Fruit fly (Drosophila melanogaster) whole organism, embryonic: ENCODE results near the gene Teh1.

ENCODE experiments used
- Ada2b ChIP-seq: fragments of 200-800 bp; sonication (Bioruptor generic); IDR thresholded peaks from 2 replicates; pipeline ENCODE4 v1.3.6; 2022; ENCODE audit warnings: missing biosample characterization, missing genetic modification characterization
- B-H1 ChIP-seq: fragments of 200-800 bp; sonication (Bioruptor generic); IDR thresholded peaks from 3 replicates; pipeline ENCODE4 v1.3.6; 2022; ENCODE audit warnings: missing biosample characterization, missing genetic modification characterization
- Blimp-1 ChIP-seq: fragments of 200-800 bp; sonication (Bioruptor generic); optimal IDR thresholded peaks from 3 replicates; lab custom pipeline; 2018; ENCODE audit warnings: missing biosample characterization, missing genetic modification characterization, mild to moderate bottlenecking, moderate library complexity, missing genetic modification reagents
- CG10209 ChIP-seq: fragments of 200-800 bp; sonication (Bioruptor generic); optimal IDR thresholded peaks from 3 replicates; lab custom pipeline; 2017; ENCODE audit warnings: missing biosample characterization, mild to moderate bottlenecking, missing genetic modification characterization, missing genetic modification reagents
- CG11504 ChIP-seq: fragments of 200-800 bp; sonication (Bioruptor generic); optimal IDR thresholded peaks from 3 replicates; lab custom pipeline; 2019; ENCODE audit warnings: missing biosample characterization, mild to moderate bottlenecking, missing genetic modification characterization, moderate library complexity
- CG11695 ChIP-seq: fragments of 200-800 bp; sonication (Bioruptor generic); IDR thresholded peaks from 3 replicates; pipeline ENCODE4 v1.3.6; 2022; ENCODE audit warnings: missing biosample characterization, missing genetic modification characterization
- CG12219 ChIP-seq: fragments of 200-800 bp; sonication (Bioruptor generic); optimal IDR thresholded peaks from 3 replicates; lab custom pipeline; 2018; ENCODE audit warnings: missing biosample characterization, mild to moderate bottlenecking, missing genetic modification characterization
- CG12659 ChIP-seq: fragments of 200-800 bp; sonication (Bioruptor generic); optimal IDR thresholded peaks from 3 replicates; lab custom pipeline; 2017; ENCODE audit warnings: mild to moderate bottlenecking, missing biosample characterization, missing genetic modification reagents, missing genetic modification characterization
- CG15514 ChIP-seq: fragments of 200-800 bp; sonication (Bioruptor generic); optimal IDR thresholded peaks from 3 replicates; lab custom pipeline; 2017; ENCODE audit warnings: missing biosample characterization, missing genetic modification characterization, mild to moderate bottlenecking, moderate library complexity, missing genetic modification reagents
- CG18262 ChIP-seq: fragments of 200-800 bp; optimal IDR thresholded peaks from 3 replicates; lab custom pipeline; 2019; ENCODE audit warnings: missing biosample characterization, mild to moderate bottlenecking, missing genetic modification characterization, moderate library complexity
- CG18599 ChIP-seq: fragments of 200-800 bp; sonication (Bioruptor generic); optimal IDR thresholded peaks from 3 replicates; lab custom pipeline; 2017; ENCODE audit warnings: missing biosample characterization, missing genetic modification characterization, mild to moderate bottlenecking, moderate library complexity, missing genetic modification reagents
- CG18619 ChIP-seq: fragments of 200-800 bp; sonication (Bioruptor generic); optimal IDR thresholded peaks from 3 replicates; lab custom pipeline; 2017; ENCODE audit warnings: missing biosample characterization, mild to moderate bottlenecking, missing genetic modification characterization
- CG2678 ChIP-seq: fragments of 200-800 bp; sonication (Bioruptor generic); optimal IDR thresholded peaks from 3 replicates; lab custom pipeline; 2019; ENCODE audit warnings: missing biosample characterization, mild to moderate bottlenecking, missing genetic modification characterization, moderate library complexity
- CG30403 ChIP-seq: fragments of 200-800 bp; sonication (Bioruptor generic); optimal IDR thresholded peaks from 3 replicates; lab custom pipeline; 2016; ENCODE audit warnings: missing biosample characterization, missing genetic modification characterization
- CG31441 ChIP-seq: fragments of 200-800 bp; sonication (Bioruptor generic); IDR thresholded peaks from 2 replicates; pipeline ENCODE4 v1.3.6; 2022; ENCODE audit warnings: missing biosample characterization, missing genetic modification characterization
- CG3281 ChIP-seq: fragments of 200-800 bp; sonication (Bioruptor generic); optimal IDR thresholded peaks from 3 replicates; lab custom pipeline; 2017; ENCODE audit warnings: missing biosample characterization, mild to moderate bottlenecking, missing genetic modification characterization
- CG6654 ChIP-seq: fragments of 200-800 bp; sonication (Bioruptor generic); optimal IDR thresholded peaks from 2 replicates; lab custom pipeline; 2017; ENCODE audit warnings: missing biosample characterization, mild to moderate bottlenecking, missing genetic modification characterization
- CG6689 ChIP-seq: fragments of 200-800 bp; sonication (Bioruptor generic); IDR thresholded peaks from 2 replicates; pipeline ENCODE4 v1.3.6; 2022; ENCODE audit warnings: missing biosample characterization, missing genetic modification characterization
- CG6813 ChIP-seq: fragments of 200-800 bp; sonication (Bioruptor generic); optimal IDR thresholded peaks from 2 replicates; lab custom pipeline; 2017; ENCODE audit warnings: missing biosample characterization, missing genetic modification characterization, mild to moderate bottlenecking, moderate library complexity, missing genetic modification reagents
- CG7556 ChIP-seq: fragments of 200-800 bp; sonication (Bioruptor generic); optimal IDR thresholded peaks from 2 replicates; lab custom pipeline; 2017; ENCODE audit warnings: missing biosample characterization, mild to moderate bottlenecking, missing genetic modification characterization
- CG9797 ChIP-seq: fragments of 200-800 bp; sonication (Bioruptor generic); optimal IDR thresholded peaks from 3 replicates; lab custom pipeline; 2018; ENCODE audit warnings: missing biosample characterization, mild to moderate bottlenecking, missing genetic modification characterization
- CG9817 ChIP-seq: fragments of 200-800 bp; sonication (Bioruptor generic); optimal IDR thresholded peaks from 2 replicates; lab custom pipeline; 2018; ENCODE audit warnings: missing biosample characterization, mild to moderate bottlenecking, missing genetic modification characterization, moderate library complexity
- Camta ChIP-seq: fragments of 200-800 bp; sonication (Bioruptor generic); optimal IDR thresholded peaks from 2 replicates; lab custom pipeline; 2016; ENCODE audit warnings: missing biosample characterization, missing genetic modification characterization
- Chrac-16 ChIP-seq: fragments of 200-800 bp; sonication (Bioruptor generic); optimal IDR thresholded peaks from 3 replicates; lab custom pipeline; 2016; ENCODE audit warnings: missing biosample characterization, missing genetic modification characterization
- CoRest ChIP-seq: fragments of 200-800 bp; sonication (Bioruptor generic); optimal IDR thresholded peaks from 3 replicates; lab custom pipeline; 2018; ENCODE audit warnings: missing biosample characterization, mild to moderate bottlenecking, missing genetic modification characterization, moderate library complexity
- D19A ChIP-seq: fragments of 200-800 bp; optimal IDR thresholded peaks from 3 replicates; lab custom pipeline; 2019; ENCODE audit warnings: missing biosample characterization, mild to moderate bottlenecking, missing genetic modification characterization, moderate library complexity
- Deaf1 ChIP-seq: fragments of 200-800 bp; optimal IDR thresholded peaks from 3 replicates; lab custom pipeline; 2019; ENCODE audit warnings: missing biosample characterization, mild to moderate bottlenecking, missing genetic modification characterization, moderate library complexity
- Dek ChIP-seq: fragments of 200-800 bp; sonication (Bioruptor generic); optimal IDR thresholded peaks from 3 replicates; lab custom pipeline; 2019; ENCODE audit warnings: missing biosample characterization, mild to moderate bottlenecking, missing genetic modification characterization, moderate library complexity
- Hmr ChIP-seq: fragments of 200-800 bp; sonication (Bioruptor generic); optimal IDR thresholded peaks from 3 replicates; lab custom pipeline; 2017; ENCODE audit warnings: mild to moderate bottlenecking, missing biosample characterization, missing genetic modification reagents, missing genetic modification characterization
- Hr51 ChIP-seq, 2 experiments: fragments of 200-800 bp; sonication (Bioruptor generic); optimal IDR thresholded peaks; 2 replicates in 1 of 2; 3 replicates in 1 of 2; lab custom pipeline; 2016 to 2018; ENCODE audit warnings: missing biosample characterization in 2 of 2, missing genetic modification characterization in 2 of 2, mild to moderate bottlenecking in 1 of 2, moderate library complexity in 1 of 2
- Nf-YC ChIP-seq: fragments of 200-800 bp; optimal IDR thresholded peaks from 3 replicates; lab custom pipeline; 2019; ENCODE audit warnings: missing biosample characterization, mild to moderate bottlenecking, missing genetic modification characterization, moderate library complexity
- Oli ChIP-seq: fragments of 200-800 bp; sonication (Bioruptor generic); optimal IDR thresholded peaks from 2 replicates; lab custom pipeline; 2018; ENCODE audit warnings: missing biosample characterization, mild to moderate bottlenecking, missing genetic modification characterization, moderate library complexity
- PHDP ChIP-seq: fragments of 200-800 bp; sonication (Bioruptor generic); optimal IDR thresholded peaks from 3 replicates; lab custom pipeline; 2018; ENCODE audit warnings: missing biosample characterization, mild to moderate bottlenecking, missing genetic modification characterization, moderate library complexity
- Pdp1 ChIP-seq, 2 experiments: fragments of 200-800 bp; sonication (Bioruptor generic); optimal IDR thresholded peaks; 3 replicates each; lab custom pipeline; 2016; ENCODE audit warnings: missing biosample characterization in 2 of 2, missing genetic modification characterization in 2 of 2, mild to moderate bottlenecking in 1 of 2, moderate library complexity in 1 of 2
- Rfx ChIP-seq: fragments of 200-800 bp; sonication (Bioruptor generic); IDR thresholded peaks from 2 replicates; pipeline ENCODE4 v1.3.6; 2022; ENCODE audit warnings: missing biosample characterization, missing genetic modification characterization
- btn ChIP-seq: fragments of 200-800 bp; sonication (Bioruptor generic); optimal IDR thresholded peaks from 2 replicates; lab custom pipeline; 2016; ENCODE audit warnings: missing biosample characterization, missing genetic modification characterization
- cato ChIP-seq: fragments of 200-800 bp; sonication (Bioruptor generic); optimal IDR thresholded peaks from 2 replicates; lab custom pipeline; 2016; ENCODE audit warnings: missing biosample characterization, missing genetic modification characterization, borderline replicate concordance
- cwo ChIP-seq: fragments of 200-800 bp; sonication (Bioruptor generic); optimal IDR thresholded peaks from 3 replicates; lab custom pipeline; 2017; ENCODE audit warnings: missing biosample characterization, missing genetic modification characterization, mild to moderate bottlenecking, moderate library complexity, missing genetic modification reagents
- eyg ChIP-seq: fragments of 200-800 bp; sonication (Bioruptor generic); optimal IDR thresholded peaks from 3 replicates; lab custom pipeline; 2016; ENCODE audit warnings: missing biosample characterization, missing genetic modification characterization
- fd96Cb ChIP-seq: fragments of 200-800 bp; sonication (Bioruptor generic); optimal IDR thresholded peaks from 2 replicates; lab custom pipeline; 2018; ENCODE audit warnings: missing biosample characterization, mild to moderate bottlenecking, missing genetic modification characterization, moderate library complexity
- gem ChIP-seq: fragments of 200-800 bp; sonication (Bioruptor generic); optimal IDR thresholded peaks from 2 replicates; lab custom pipeline; 2019; ENCODE audit warnings: missing biosample characterization, mild to moderate bottlenecking, missing genetic modification characterization, moderate library complexity
- lmd ChIP-seq: fragments of 200-800 bp; sonication (Bioruptor generic); IDR thresholded peaks from 2 replicates; pipeline ENCODE4 v1.3.6; 2022; ENCODE audit warnings: missing biosample characterization, missing genetic modification characterization
- phol ChIP-seq: fragments of 200-800 bp; sonication (Bioruptor generic); optimal IDR thresholded peaks from 3 replicates; lab custom pipeline; 2018; ENCODE audit warnings: missing biosample characterization, mild to moderate bottlenecking, missing genetic modification characterization, moderate library complexity
- row ChIP-seq: fragments of 200-800 bp; sonication (Bioruptor generic); IDR thresholded peaks from 3 replicates; pipeline ENCODE4 v1.3.6; 2022; ENCODE audit warnings: missing biosample characterization, missing genetic modification characterization
- schlank ChIP-seq: fragments of 200-800 bp; sonication (Bioruptor generic); optimal IDR thresholded peaks from 2 replicates; lab custom pipeline; 2018; ENCODE audit warnings: missing biosample characterization, mild to moderate bottlenecking, missing genetic modification characterization
- unpg ChIP-seq: fragments of 200-800 bp; sonication (Bioruptor generic); optimal IDR thresholded peaks from 3 replicates; lab custom pipeline; 2018; ENCODE audit warnings: missing biosample characterization, mild to moderate bottlenecking, missing genetic modification characterization, moderate library complexity

Gene Teh1

DNA sequence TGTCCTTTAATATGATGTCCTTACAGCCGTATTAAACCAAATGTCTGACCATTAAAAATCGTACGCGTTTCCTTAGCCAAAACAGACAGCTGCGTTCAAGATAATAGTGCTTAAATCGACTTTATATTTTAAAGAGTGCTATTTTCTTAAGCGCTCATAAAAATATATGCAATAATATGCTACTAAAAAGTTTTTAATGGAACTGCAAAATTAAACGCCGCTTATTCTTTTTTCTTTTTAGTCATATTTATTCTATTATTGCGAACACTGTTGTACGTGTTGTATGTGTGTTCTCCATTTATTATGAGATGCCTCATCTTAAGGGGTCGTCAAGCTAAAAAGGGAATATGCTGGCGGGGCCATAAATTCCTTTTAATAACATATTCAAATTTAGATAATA is 7.4 kb downstream of the Teh1 start (continued):
- TF ChIP-seq row (GFP tag; lab: Robert Waterston, UW) = 0 out of 3 replicates have a peak, but pooled peaks have one; percentile 8
- no peak for TF ChIP-seq Chrac-16 (GFP tag; lab: Kevin White, UChicago)

DNA sequence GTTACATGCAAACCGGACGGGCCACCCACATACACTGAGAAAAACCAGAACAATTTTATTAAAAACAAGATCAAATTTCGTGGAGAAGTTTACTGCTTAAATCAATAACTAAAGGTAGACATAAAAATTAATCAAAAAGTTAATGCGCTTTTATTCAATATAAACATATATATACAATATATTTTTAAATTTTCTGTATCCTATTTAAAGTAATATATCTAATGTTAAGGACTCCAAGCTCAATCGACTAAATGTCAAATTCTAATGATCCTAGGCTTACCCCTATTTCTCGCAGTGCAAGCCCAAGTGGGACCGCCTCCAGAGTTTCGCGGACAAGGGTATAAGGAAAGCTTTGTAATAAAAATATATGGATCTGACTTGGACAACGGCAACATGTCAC is 10.1 kb downstream of the Teh1 start:
- TF ChIP-seq CG6654 (GFP tag; lab: Kevin White, UChicago) = no peak
- TF ChIP-seq eyg (GFP tag; lab: Kevin White, UChicago) = no peak
- TF ChIP-seq Nf-YC (tag; lab: Kevin White, UChicago) = peak; percentile 7
- peak; percentile 4 for TF ChIP-seq CG18619 (GFP tag; lab: Kevin White, UChicago)
- TF ChIP-seq D19A (tag; lab: Kevin White, UChicago) = peak; percentile 10
- peak; percentile 6 for TF ChIP-seq CG6813
- TF ChIP-seq CG3281 (GFP tag; lab: Kevin White, UChicago) = peak; percentile 27
- TF ChIP-seq CG9817 (tag; lab: Kevin White, UChicago) = peak; percentile 0
- TF ChIP-seq CG30403 (GFP tag; lab: Kevin White, UChicago) = peak; percentile 22
- TF ChIP-seq CG2678 (tag; lab: Kevin White, UChicago) = peak; percentile 62
- peak; percentile 13 for TF ChIP-seq CG12659 (GFP tag; lab: Kevin White, UChicago)
- no peak for TF ChIP-seq Pdp1 (GFP tag; optimal IDR thresholded peaks at IDR 0.05; lab: Kevin White, UChicago)
- peak; percentile 64 for TF ChIP-seq CG18599
- TF ChIP-seq Dek (tag; lab: Kevin White, UChicago) = no peak
- peak; percentile 39 for TF ChIP-seq lmd (GFP tag; lab: Robert Waterston, UW)
- TF ChIP-seq CG31441 = 0 out of 2 replicates have a peak, but pooled peaks have one; percentile 26
- TF ChIP-seq CG12219 (GFP tag; lab: Kevin White, UChicago) = no peak
- TF ChIP-seq phol (tag; lab: Kevin White, UChicago) = peak; percentile 22
- TF ChIP-seq schlank (tag; lab: Kevin White, UChicago) = no peak
- no peak for TF ChIP-seq CG9797 (GFP tag; lab: Kevin White, UChicago)
- TF ChIP-seq Blimp-1 (GFP tag; lab: Kevin White, UChicago) = peak; percentile 26
- peak; percentile 6 for TF ChIP-seq CG15514 (GFP tag; lab: Kevin White, UChicago)
- TF ChIP-seq CG6689 (GFP tag; lab: Robert Waterston, UW) = peak; percentile 35; the same call in 1 of the 2 replicates
- TF ChIP-seq fd96Cb = peak; percentile 6
- peak in 1 of 2 experiments; percentile 53 for TF ChIP-seq Hr51 (GFP tag; optimal IDR thresholded peaks at IDR 0.05; lab: Kevin White, UChicago)
- peak; percentile 15 for TF ChIP-seq CG10209
- peak; percentile 64 for TF ChIP-seq gem (tag; lab: Kevin White, UChicago)
- TF ChIP-seq cwo (GFP tag; lab: Kevin White, UChicago) = peak; percentile 12
- TF ChIP-seq cato (GFP tag; lab: Kevin White, UChicago) = no peak
- TF ChIP-seq Ada2b (GFP tag; lab: Robert Waterston, UW) = 0 out of 2 replicates have a peak, but pooled peaks have one; percentile 9
- TF ChIP-seq PHDP (tag; lab: Kevin White, UChicago) = peak; percentile 26
- peak; percentile 24; the same call in 1 of the 2 replicates for TF ChIP-seq Rfx (GFP tag; lab: Robert Waterston, UW)
- TF ChIP-seq B-H1 (GFP tag; lab: Robert Waterston, UW) = 0 out of 3 replicates have a peak, but pooled peaks have one; percentile 13
- TF ChIP-seq btn (GFP tag; lab: Kevin White, UChicago) = no peak
- peak; percentile 69 for TF ChIP-seq CG11504
- peak; percentile 31 for TF ChIP-seq CG18262 (tag; lab: Kevin White, UChicago)
- peak; percentile 26; the same call in 1 of the 3 replicates for TF ChIP-seq row (GFP tag; lab: Robert Waterston, UW)
- TF ChIP-seq CG11695 (GFP tag; lab: Robert Waterston, UW) = peak; percentile 61; the same call in 2 of the 3 replicates
- TF ChIP-seq CG7556 = peak; percentile 56
- TF ChIP-seq Oli = peak; percentile 17
- TF ChIP-seq Camta = no peak
- TF ChIP-seq CoRest (tag; lab: Kevin White, UChicago) = peak; percentile 25
- peak; percentile 4 for TF ChIP-seq Deaf1
- TF ChIP-seq unpg (GFP tag; lab: Kevin White, UChicago) = peak; percentile 39
- TF ChIP-seq Hmr = peak; percentile 36
